Fruit fly (Drosophila melanogaster): Measurements from ENCODE around the gene CG31068.

dm6 chr3R:27246264-27246663 is 12.8 kb downstream of the CG31068 start:
- TF ChIP-seq insv (optimal IDR thresholded peaks at IDR 0.05): no peak
- TF ChIP-seq ttk (optimal IDR thresholded peaks at IDR 0.05): no peak
- no peak for TF ChIP-seq psq (optimal IDR thresholded peaks at IDR 0.05)
- no peak for TF ChIP-seq h (optimal IDR thresholded peaks at IDR 0.05)

All from Kc167 (cell line).